Worm (Caenorhabditis elegans): Measurements from ENCODE around the gene hen-1.

Gene hen-1

ce11 chrX:7101477-7101876 lies 15.3 kb downstream of the hen-1 start, which contains the start of gene C36B7.3:
Gene C36B7.3, plus strand, starts transcription at chrX:7101777.
- TF ChIP-seq F13H6.1 (tag; optimal IDR thresholded peaks at IDR 0.05) (no peak), ceh-22 (tag; optimal IDR thresholded peaks at IDR 0.05) (no peak), unc-42 (tag; optimal IDR thresholded peaks at IDR 0.05) (no peak), pax-1 (tag; optimal IDR thresholded peaks at IDR 0.05) (no peak), lin-11 (tag; optimal IDR thresholded peaks at IDR 0.05) (no peak), sox-4 (tag; optimal IDR thresholded peaks at IDR 0.05) (no peak)

- TF ChIP-seq pros-1 (tag; optimal IDR thresholded peaks at IDR 0.05) (no peak), ref-2 (tag; optimal IDR thresholded peaks at IDR 0.05) (peak; percentile 16), ceh-31 (tag; optimal IDR thresholded peaks at IDR 0.05) (peak; percentile 45), ceh-9 (tag; optimal IDR thresholded peaks at IDR 0.05) (no peak), tbx-2 (tag; optimal IDR thresholded peaks at IDR 0.05) (peak; percentile 26), unc-42 (tag; optimal IDR thresholded peaks at IDR 0.05) (peak; percentile 0), elt-2 (tag; optimal IDR thresholded peaks at IDR 0.05) (peak; percentile 38)
Measured at ce11 chrX:7100290-7100689, 16.5 kb downstream of the hen-1 start, which contains the start of gene C36B7.6. Gene C36B7.6, minus strand, starts transcription at chrX:7100338.

- no peak for TF ChIP-seq zip-5 (tag; optimal IDR thresholded peaks at IDR 0.05)
- TF ChIP-seq unc-86 (tag; optimal IDR thresholded peaks at IDR 0.05), result no peak
- no peak for TF ChIP-seq unc-42 (tag; optimal IDR thresholded peaks at IDR 0.05)
- no peak for TF ChIP-seq ceh-31 (tag; optimal IDR thresholded peaks at IDR 0.05)
- TF ChIP-seq elt-4 (tag; optimal IDR thresholded peaks at IDR 0.05), result no peak
- no peak for TF ChIP-seq ceh-34 (tag; optimal IDR thresholded peaks at IDR 0.05)
- no peak for TF ChIP-seq hlh-15 (tag; optimal IDR thresholded peaks at IDR 0.05)
- TF ChIP-seq unc-55 (GFP tag; optimal IDR thresholded peaks at IDR 0.05), result no peak
Measured at ce11 chrX:7099049-7099448, 17.7 kb downstream of the hen-1 start.

ce11 chrX:7096349-7096748 lies 20.4 kb downstream of the hen-1 start, which contains the start of gene C36B7.5:
Gene C36B7.5, minus strand, starts transcription at chrX:7096449.
- TF ChIP-seq sdc-2 (tag; optimal IDR thresholded peaks at IDR 0.05) (no peak), ceh-45 (GFP tag; IDR thresholded peaks at IDR 0.05) (no peak), ztf-16 (tag; optimal IDR thresholded peaks at IDR 0.05) (no peak), fkh-10 (GFP tag; optimal IDR thresholded peaks at IDR 0.05) (no peak), nhr-11 (tag; optimal IDR thresholded peaks at IDR 0.05) (no peak)

- TF ChIP-seq unc-86 (tag; optimal IDR thresholded peaks at IDR 0.05) (no peak), ztf-16 (tag; optimal IDR thresholded peaks at IDR 0.05) (no peak), dmd-4 (tag; optimal IDR thresholded peaks at IDR 0.05; ENCODE audit: borderline replicate concordance) (no peak), pros-1 (tag; optimal IDR thresholded peaks at IDR 0.05) (no peak), ceh-22 (tag; optimal IDR thresholded peaks at IDR 0.05) (no peak)
Measured at ce11 chrX:7085912-7086311, 30.9 kb downstream of the hen-1 start, which contains the start of gene C36B7.4. Gene C36B7.4, minus strand, starts transcription at chrX:7086012.

ce11 chrX:7085067-7085466 lies 31.7 kb downstream of the hen-1 start, which contains the start of gene Y1B5A.1:
Gene Y1B5A.1, plus strand, starts transcription at chrX:7085367.
- TF ChIP-seq unc-42 (tag; optimal IDR thresholded peaks at IDR 0.05) (no peak), sdc-2 (tag; optimal IDR thresholded peaks at IDR 0.05) (no peak), che-1 (tag; optimal IDR thresholded peaks at IDR 0.05) (no peak), ceh-48 (tag; optimal IDR thresholded peaks at IDR 0.05) (no peak), unc-55 (GFP tag; optimal IDR thresholded peaks at IDR 0.05) (no peak), hlh-13 (GFP tag; optimal IDR thresholded peaks at IDR 0.05) (no peak), ceh-2 (tag; optimal IDR thresholded peaks at IDR 0.05) (no peak), hlh-8 (tag; optimal IDR thresholded peaks at IDR 0.05) (no peak), C08G9.2 (tag; optimal IDR thresholded peaks at IDR 0.05) (no peak), ceh-34 (tag; optimal IDR thresholded peaks at IDR 0.05) (no peak), elt-2 (tag; optimal IDR thresholded peaks at IDR 0.05) (no peak), ets-4 (tag; optimal IDR thresholded peaks at IDR 0.05) (no peak), ztf-16 (tag; optimal IDR thresholded peaks at IDR 0.05) (no peak), ceh-14 (tag; optimal IDR thresholded peaks at IDR 0.05) (no peak), ceh-6 (GFP tag; optimal IDR thresholded peaks at IDR 0.05) (no peak), zip-5 (tag; optimal IDR thresholded peaks at IDR 0.05) (no peak), nhr-232 (tag; optimal IDR thresholded peaks at IDR 0.05) (no peak), ceh-31 (tag; optimal IDR thresholded peaks at IDR 0.05) (no peak)

Measured in whole organism, late embryonic.